Fruit fly (Drosophila melanogaster): ENCODE data around the gene spg.

spg gene

DNA sequence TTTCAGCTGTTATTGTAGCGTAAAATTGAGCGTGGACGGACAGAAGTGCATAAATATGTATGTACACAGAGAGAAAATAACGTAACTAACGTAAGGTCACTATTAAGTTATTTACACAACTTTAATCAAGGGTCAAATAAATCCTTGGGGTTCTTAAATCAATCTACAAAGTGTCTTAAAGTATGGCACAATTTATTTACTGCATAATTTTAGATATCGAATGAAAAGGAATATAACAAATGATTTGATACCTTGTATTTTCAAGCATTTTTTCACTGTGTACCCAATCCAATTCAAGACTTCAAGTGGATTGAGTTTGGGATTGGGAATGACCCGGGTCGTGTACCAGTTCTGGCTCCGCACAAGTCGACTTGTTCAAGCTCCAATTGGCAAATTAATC lies 3.1 kb upstream of the spg start (continued):
- TF ChIP-seq fd85E (GFP tag; optimal IDR thresholded peaks at IDR 0.05) (no peak), CG8319 (GFP tag; optimal IDR thresholded peaks at IDR 0.05) (no peak), Met (GFP tag; optimal IDR thresholded peaks at IDR 0.05) (no peak), eg (GFP tag; IDR thresholded peaks at IDR 0.05) (peak; percentile 32; the same call in 1 of the 3 replicates), OdsH (GFP tag; optimal IDR thresholded peaks at IDR 0.05) (no peak), CG11902 (GFP tag; optimal IDR thresholded peaks at IDR 0.05) (no peak), CG3032 (tag; optimal IDR thresholded peaks at IDR 0.05) (no peak), lz (GFP tag; optimal IDR thresholded peaks at IDR 0.05) (no peak), CG10631 (GFP tag; optimal IDR thresholded peaks at IDR 0.05) (no peak), Ets96B (tag; optimal IDR thresholded peaks at IDR 0.05) (peak; percentile 29), Eip78C (GFP tag) (peak; percentile 78), Eip75B (GFP tag; optimal IDR thresholded peaks at IDR 0.05) (no peak), Gug (GFP tag; IDR thresholded peaks at IDR 0.05) (no peak; the same call in 1 of the 2 replicates), Hr39 (GFP tag; optimal IDR thresholded peaks at IDR 0.05) (no peak), Sox102F (GFP tag; optimal IDR thresholded peaks at IDR 0.05) (no peak), svp (GFP tag) (no peak)

DNA sequence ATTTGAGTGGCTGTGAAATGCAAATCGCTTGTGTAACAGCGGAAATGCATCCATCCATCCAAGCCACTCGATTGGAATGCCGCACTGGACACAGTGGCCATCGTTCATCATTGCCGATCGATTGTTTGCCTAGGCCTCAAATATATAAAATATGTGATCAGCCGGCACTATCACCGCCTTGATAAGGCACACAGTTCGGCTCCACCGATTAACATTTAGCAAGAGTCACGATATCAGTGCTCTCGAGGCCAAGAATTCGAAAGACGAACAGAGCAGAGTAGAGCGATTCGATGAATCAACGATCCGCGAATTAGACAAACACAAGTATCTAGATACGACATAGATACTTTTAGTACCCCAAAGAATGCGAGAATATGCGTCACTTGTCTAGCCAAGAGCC lies 2.6 kb upstream of the spg start:
- peak; percentile 93 for TF ChIP-seq svp (GFP tag)
- no peak for TF ChIP-seq Hr39 (GFP tag; optimal IDR thresholded peaks at IDR 0.05)
- no peak for TF ChIP-seq Sox102F (GFP tag; optimal IDR thresholded peaks at IDR 0.05)

DNA sequence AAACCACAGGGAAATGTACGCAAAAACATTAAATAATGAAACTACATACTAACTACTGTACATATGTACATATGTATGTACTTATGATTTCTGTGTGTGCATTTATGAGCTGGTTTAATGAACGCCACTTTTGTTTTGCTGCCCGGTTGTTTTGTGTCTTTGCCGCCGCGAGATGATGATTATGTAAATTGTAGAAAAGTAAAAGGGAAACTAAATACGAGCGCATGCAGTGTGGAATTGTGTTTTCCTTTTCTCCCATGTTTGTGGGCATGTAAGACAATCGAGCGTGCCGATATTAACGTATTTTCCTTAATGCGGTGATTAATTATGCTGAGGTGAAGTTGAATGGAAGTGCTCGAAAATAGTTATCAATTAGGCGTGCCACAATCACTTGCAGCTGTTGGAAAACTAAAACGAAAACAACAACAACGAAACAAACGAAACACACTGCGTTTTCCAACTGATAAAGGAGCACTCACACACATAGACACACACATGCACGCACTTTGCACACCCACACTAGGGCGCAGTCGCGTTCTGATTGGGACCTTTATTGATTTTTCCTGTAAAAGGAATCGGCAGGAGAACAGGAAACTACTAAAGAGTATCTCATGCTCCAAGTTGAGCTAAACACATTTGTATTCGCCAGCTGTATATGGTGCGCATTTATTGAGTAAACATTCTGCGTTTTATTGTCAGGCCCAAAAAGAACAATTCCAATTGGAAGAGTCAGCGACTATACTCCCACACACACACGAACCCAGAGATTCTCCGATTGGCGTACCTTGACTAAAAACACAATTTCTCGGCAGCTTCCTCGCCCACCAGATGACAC lies 1.1 kb upstream of the spg start:
- TF ChIP-seq Gug (GFP tag; IDR thresholded peaks at IDR 0.05), result no peak
- TF ChIP-seq CG6808 (GFP tag; optimal IDR thresholded peaks at IDR 0.05), result no peak
- no peak for TF ChIP-seq CG34406 (GFP tag; optimal IDR thresholded peaks at IDR 0.05)
- TF ChIP-seq Eip78C (GFP tag), result no peak
- no peak for TF ChIP-seq Sox102F (GFP tag; optimal IDR thresholded peaks at IDR 0.05)
- no peak for TF ChIP-seq ss (GFP tag; optimal IDR thresholded peaks at IDR 0.05)
- no peak for TF ChIP-seq CG6792 (GFP tag; optimal IDR thresholded peaks at IDR 0.05)
- no peak for TF ChIP-seq lz (GFP tag; optimal IDR thresholded peaks at IDR 0.05)
- no peak for TF ChIP-seq CG6163 (GFP tag; IDR thresholded peaks at IDR 0.05)
- TF ChIP-seq CG15336 (GFP tag; IDR thresholded peaks at IDR 0.05), result no peak
- TF ChIP-seq CG6854 (GFP tag; optimal IDR thresholded peaks at IDR 0.05), result no peak
- no peak for TF ChIP-seq Eip75B (GFP tag; optimal IDR thresholded peaks at IDR 0.05)
- no peak for TF ChIP-seq Ets21C (GFP tag; optimal IDR thresholded peaks at IDR 0.05)
- no peak for TF ChIP-seq OdsH (GFP tag; optimal IDR thresholded peaks at IDR 0.05)
- TF ChIP-seq dsx (GFP tag; optimal IDR thresholded peaks at IDR 0.05; ENCODE audit: poor library complexity, severe bottlenecking), result no peak
- no peak for TF ChIP-seq Lpt (GFP tag; optimal IDR thresholded peaks at IDR 0.05)
- TF ChIP-seq vri (GFP tag; optimal IDR thresholded peaks at IDR 0.05), result no peak
- no peak for TF ChIP-seq Sox15 (GFP tag; optimal IDR thresholded peaks at IDR 0.05)

DNA sequence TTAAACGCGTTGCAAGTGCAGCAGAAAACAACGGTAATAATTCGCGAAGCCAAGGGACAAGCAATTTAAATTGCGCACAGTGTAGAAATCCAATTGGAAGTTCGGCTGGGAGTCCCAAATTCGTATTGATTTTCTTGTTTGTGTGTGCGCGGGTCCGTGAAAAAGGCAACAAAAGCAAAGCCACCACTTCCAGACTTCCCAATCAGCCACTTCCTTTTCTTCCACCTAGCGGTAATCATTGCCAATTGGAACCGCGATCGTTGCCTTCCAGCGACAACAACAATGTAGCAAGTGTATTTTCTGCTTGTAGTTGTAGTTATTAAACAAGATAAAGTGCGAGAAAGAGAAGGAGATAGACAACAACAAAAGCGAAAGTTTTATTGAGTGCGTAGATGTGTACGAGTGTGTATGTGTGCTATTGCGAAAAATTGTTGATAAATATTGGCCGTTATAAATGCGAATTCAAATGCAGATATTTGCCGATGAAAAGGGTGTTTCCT lies 357 bp downstream of the spg start:
- TF ChIP-seq Hr38 (GFP tag; optimal IDR thresholded peaks at IDR 0.05), result no peak
- peak; percentile 48 for TF ChIP-seq esn (GFP tag; optimal IDR thresholded peaks at IDR 0.05)
- TF ChIP-seq salr (GFP tag; optimal IDR thresholded peaks at IDR 0.05), result no peak
- TF ChIP-seq CG6276 (GFP tag; optimal IDR thresholded peaks at IDR 0.05), result peak; percentile 9
- TF ChIP-seq Eip75B (GFP tag; optimal IDR thresholded peaks at IDR 0.05), result peak; percentile 10
- peak; percentile 90 for TF ChIP-seq dsx (GFP tag; optimal IDR thresholded peaks at IDR 0.05; ENCODE audit: poor library complexity, severe bottlenecking)
- peak; percentile 39 for TF ChIP-seq Eip78C (GFP tag)
- no peak for TF ChIP-seq CG7368 (GFP tag; optimal IDR thresholded peaks at IDR 0.05)
- no peak for TF ChIP-seq pdm3 (GFP tag; optimal IDR thresholded peaks at IDR 0.05)
- 0 out of 3 replicates have a peak, but pooled peaks have one; percentile 44 for TF ChIP-seq CG8119 (GFP tag; IDR thresholded peaks at IDR 0.05)
- 0 out of 2 replicates have a peak, but pooled peaks have one; percentile 10 for TF ChIP-seq CG15336 (GFP tag; IDR thresholded peaks at IDR 0.05)
- TF ChIP-seq Blimp-1 (GFP tag; optimal IDR thresholded peaks at IDR 0.05), result peak; percentile 88

Data from whole organism, prepupa.